Fruit fly (Drosophila melanogaster) whole organism, embryonic: ENCODE data around the gene CG34409.

ENCODE experiments used
- Awh ChIP-seq: fragments of 200-800 bp; sonication (Bioruptor generic); IDR thresholded peaks from 2 replicates; pipeline ENCODE4, ENCODE4 v1.3.6; 2022; ENCODE audit warnings: missing biosample characterization, missing genetic modification characterization
- C15 ChIP-seq: fragments of 200-800 bp; sonication (Bioruptor generic); IDR thresholded peaks from 3 replicates; pipeline ENCODE4 v1.3.6; 2022; ENCODE audit warnings: missing biosample characterization, missing genetic modification characterization
- CG11456 ChIP-seq: fragments of 200-800 bp; sonication (Bioruptor generic); IDR thresholded peaks from 3 replicates; pipeline ENCODE4 v1.3.6; 2022; ENCODE audit warnings: missing biosample characterization, missing genetic modification characterization
- CG12659 ChIP-seq: fragments of 200-800 bp; sonication (Bioruptor generic); optimal IDR thresholded peaks from 3 replicates; lab custom pipeline; 2017; ENCODE audit warnings: mild to moderate bottlenecking, missing biosample characterization, missing genetic modification reagents, missing genetic modification characterization
- CG12744 ChIP-seq: fragments of 200-800 bp; sonication (Bioruptor generic); optimal IDR thresholded peaks from 2 replicates; lab custom pipeline; 2016; ENCODE audit warnings: missing biosample characterization, missing genetic modification characterization
- CG14710 ChIP-seq: fragments of 200-800 bp; sonication (Bioruptor generic); optimal IDR thresholded peaks from 3 replicates; lab custom pipeline; 2019; ENCODE audit warnings: missing biosample characterization, mild to moderate bottlenecking, missing genetic modification characterization, moderate library complexity
- Lhr ChIP-seq: fragments of 200-800 bp; sonication (Bioruptor generic); optimal IDR thresholded peaks from 3 replicates; lab custom pipeline; 2017; ENCODE audit warnings: mild to moderate bottlenecking, missing biosample characterization, missing genetic modification reagents, missing genetic modification characterization
- Pdp1 ChIP-seq, 2 experiments: fragments of 200-800 bp; sonication (Bioruptor generic); optimal IDR thresholded peaks; 3 replicates each; lab custom pipeline; 2016; ENCODE audit warnings: missing biosample characterization in 2 of 2, missing genetic modification characterization in 2 of 2, mild to moderate bottlenecking in 1 of 2, moderate library complexity in 1 of 2
- psq ChIP-seq: fragments of 200-800 bp; sonication (Bioruptor generic); optimal IDR thresholded peaks from 2 replicates; lab custom pipeline; 2017; ENCODE audit warnings: missing biosample characterization, missing genetic modification characterization
- wek ChIP-seq: fragments of 200-800 bp; sonication (Bioruptor generic); optimal IDR thresholded peaks from 3 replicates; lab custom pipeline; 2018; ENCODE audit warnings: missing biosample characterization, mild to moderate bottlenecking, missing genetic modification characterization, moderate library complexity

dm6 chr3R:9739793-9740192 lies 6.4 kb downstream of the CG34409 start, which contains the start of gene side-VII:
- TF ChIP-seq CG11456 (GFP tag; lab: Robert Waterston, UW) = no peak
- TF ChIP-seq C15 (GFP tag; lab: Robert Waterston, UW) = no peak
- TF ChIP-seq CG14710 (tag; lab: Kevin White, UChicago) = no peak
- TF ChIP-seq Pdp1 (GFP tag; optimal IDR thresholded peaks at IDR 0.05; lab: Kevin White, UChicago) = no peak
- no peak for TF ChIP-seq psq (GFP tag; lab: Kevin White, UChicago)
- TF ChIP-seq Lhr (GFP tag; lab: Kevin White, UChicago) = no peak
- no peak for TF ChIP-seq Awh (GFP tag; lab: Robert Waterston, UW)
- no peak for TF ChIP-seq CG12659
- TF ChIP-seq wek = no peak
- no peak for TF ChIP-seq CG12744
